Worm (Caenorhabditis elegans) whole organism, mixed stage, embryonic: ENCODE measurements around the gene npax-4.

Experiments
- bed-3 ChIP-seq: fragments of 200-800 bp; sonication (Bioruptor generic); optimal IDR thresholded peaks from 3 replicates; lab custom pipeline; 2018; ENCODE audit warnings: mild to moderate bottlenecking, missing genetic modification characterization, moderate library complexity, missing compliant biosample characterization
- ceh-39 ChIP-seq: fragments of 150-350 bp; optimal IDR thresholded peaks from 2 replicates; lab custom pipeline; 2014; ENCODE audit warnings: missing biosample characterization, missing genetic modification characterization
- ces-1 ChIP-seq: fragments of 150-350 bp; optimal IDR thresholded peaks from 2 replicates; lab custom pipeline; 2014; ENCODE audit warnings: missing biosample characterization, missing genetic modification reagents, missing genetic modification characterization
- drap-1 ChIP-seq: fragments of 200-800 bp; sonication (Bioruptor generic); optimal IDR thresholded peaks from 3 replicates; lab custom pipeline; 2018; ENCODE audit warnings: mild to moderate bottlenecking, missing genetic modification characterization, missing compliant biosample characterization
- elt-1 ChIP-seq: sonication (generic microtip); optimal IDR thresholded peaks from 2 replicates; lab custom pipeline; 2017; ENCODE audit warnings: missing genetic modification characterization, mild to moderate bottlenecking, missing compliant biosample characterization, antibody characterized with exemption, moderate library complexity, borderline replicate concordance; ENCODE audit not compliant: insufficient read depth
- flh-1 ChIP-seq: fragments of 200-800 bp; sonication (Bioruptor generic); optimal IDR thresholded peaks from 2 replicates; lab custom pipeline; 2018; ENCODE audit warnings: mild to moderate bottlenecking, missing genetic modification characterization, moderate library complexity, missing compliant biosample characterization
- ham-2 ChIP-seq: fragments of 200-800 bp; sonication (Bioruptor generic); optimal IDR thresholded peaks from 2 replicates; lab custom pipeline; 2018; ENCODE audit warnings: mild to moderate bottlenecking, missing genetic modification characterization, missing compliant biosample characterization
- hlh-1 ChIP-seq: fragments of 150-350 bp; optimal IDR thresholded peaks from 2 replicates; lab custom pipeline; 2014; ENCODE audit warnings: missing biosample characterization, missing genetic modification reagents, missing genetic modification characterization
- lin-13 ChIP-seq: fragments of 150-350 bp; optimal IDR thresholded peaks from 2 replicates; lab custom pipeline; 2014; ENCODE audit warnings: missing biosample characterization, missing genetic modification characterization
- lin-32 ChIP-seq: fragments of 200-800 bp; sonication (Bioruptor generic); optimal IDR thresholded peaks from 2 replicates; lab custom pipeline; 2018; ENCODE audit warnings: mild to moderate bottlenecking, missing genetic modification characterization, missing compliant biosample characterization
- lsy-2 ChIP-seq: fragments of 150-350 bp; optimal IDR thresholded peaks from 2 replicates; lab custom pipeline; 2014; ENCODE audit warnings: missing biosample characterization, missing genetic modification characterization
- mab-5 ChIP-seq: fragments of 150-350 bp; optimal IDR thresholded peaks from 2 replicates; lab custom pipeline; 2014; ENCODE audit warnings: missing biosample characterization, missing genetic modification characterization
- nhr-12 ChIP-seq: fragments of 150-350 bp; optimal IDR thresholded peaks from 2 replicates; lab custom pipeline; 2014; ENCODE audit warnings: missing biosample characterization, missing genetic modification characterization
- nhr-28 ChIP-seq: fragments of 150-350 bp; optimal IDR thresholded peaks from 2 replicates; lab custom pipeline; 2014; ENCODE audit warnings: missing biosample characterization, missing genetic modification characterization
- nhr-76 ChIP-seq: sonication (generic microtip); optimal IDR thresholded peaks from 2 replicates; lab custom pipeline; 2017; ENCODE audit warnings: missing biosample characterization, missing genetic modification characterization
- pha-4 ChIP-seq: fragments of 150-350 bp; optimal IDR thresholded peaks from 2 replicates; lab custom pipeline; 2018; ENCODE audit warnings: missing biosample characterization, missing genetic modification reagents, missing genetic modification characterization
- snpc-4 ChIP-seq: fragments of 150-350 bp; optimal IDR thresholded peaks from 2 replicates; lab custom pipeline; 2014; ENCODE audit warnings: missing biosample characterization, missing genetic modification characterization
- tbx-8 ChIP-seq: fragments of 200-800 bp; sonication (Bioruptor generic); optimal IDR thresholded peaks from 2 replicates; lab custom pipeline; 2018; ENCODE audit warnings: mild to moderate bottlenecking, missing genetic modification characterization, moderate library complexity, missing compliant biosample characterization
- ztf-11 ChIP-seq: fragments of 150-350 bp; optimal IDR thresholded peaks from 2 replicates; lab custom pipeline; 2014; ENCODE audit warnings: missing biosample characterization, missing genetic modification characterization

npax-4 gene

ce11 chrIV:8848983-8849382 lies 30.7 kb downstream of the npax-4 start:
- no peak for TF ChIP-seq ztf-11 (tag; lab: Kevin White, UChicago)
- TF ChIP-seq bed-3 (GFP tag; lab: Kevin White, UChicago): no peak
- no peak for TF ChIP-seq elt-1
- TF ChIP-seq, all 35 proteins: peak for 0

DNA sequence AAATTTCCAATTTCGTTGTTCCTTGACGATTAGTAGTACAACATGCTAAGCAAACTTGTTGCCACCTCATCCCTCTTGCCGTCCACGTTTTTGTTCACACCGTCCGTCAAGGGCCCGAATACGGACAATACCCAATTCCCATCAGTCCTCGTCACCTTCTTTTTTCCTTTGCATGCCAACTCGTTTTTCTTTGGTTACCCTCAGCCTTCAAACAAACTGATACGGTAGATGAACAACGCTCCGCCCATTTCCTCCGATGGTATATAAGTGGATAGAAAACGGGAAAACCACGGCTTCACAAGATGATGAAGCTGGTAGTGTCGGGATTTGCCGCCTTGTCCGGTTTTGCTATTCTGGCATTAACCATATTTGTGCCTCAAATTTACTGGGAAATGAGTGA lies 31.8 kb downstream of the npax-4 start, which contains the start of gene col-118:
Gene col-118 (plus strand): TSS at position 301 of the 400 bp plus-strand sequence.
- no peak for TF ChIP-seq lsy-2 (tag; lab: Kevin White, UChicago)
- TF ChIP-seq nhr-76 (tag; lab: Kevin White, UChicago): no peak
- no peak for TF ChIP-seq ceh-39
- no peak for TF ChIP-seq nhr-12

ce11 chrIV:8845922-8846321 lies 33.8 kb downstream of the npax-4 start:
- TF ChIP-seq lin-13 (tag; lab: Kevin White, UChicago): no peak

- TF ChIP-seq ham-2: no peak
- TF ChIP-seq tbx-8 (GFP tag; lab: Kevin White, UChicago): no peak
- no peak for TF ChIP-seq mab-5
- TF ChIP-seq ceh-39: no peak
- no peak for TF ChIP-seq flh-1
- TF ChIP-seq elt-1: no peak
- TF ChIP-seq ces-1 (GFP tag; lab: Kevin White, UChicago): no peak
- TF ChIP-seq hlh-1: no peak
- TF ChIP-seq nhr-76 (tag; lab: Kevin White, UChicago): no peak
- no peak for TF ChIP-seq nhr-12
Measured at ce11 chrIV:8844457-8844856, 35.3 kb downstream of the npax-4 start, which contains the start of gene T11B7.2. TSS of gene T11B7.2 (minus strand) at chrIV:8844557.

DNA sequence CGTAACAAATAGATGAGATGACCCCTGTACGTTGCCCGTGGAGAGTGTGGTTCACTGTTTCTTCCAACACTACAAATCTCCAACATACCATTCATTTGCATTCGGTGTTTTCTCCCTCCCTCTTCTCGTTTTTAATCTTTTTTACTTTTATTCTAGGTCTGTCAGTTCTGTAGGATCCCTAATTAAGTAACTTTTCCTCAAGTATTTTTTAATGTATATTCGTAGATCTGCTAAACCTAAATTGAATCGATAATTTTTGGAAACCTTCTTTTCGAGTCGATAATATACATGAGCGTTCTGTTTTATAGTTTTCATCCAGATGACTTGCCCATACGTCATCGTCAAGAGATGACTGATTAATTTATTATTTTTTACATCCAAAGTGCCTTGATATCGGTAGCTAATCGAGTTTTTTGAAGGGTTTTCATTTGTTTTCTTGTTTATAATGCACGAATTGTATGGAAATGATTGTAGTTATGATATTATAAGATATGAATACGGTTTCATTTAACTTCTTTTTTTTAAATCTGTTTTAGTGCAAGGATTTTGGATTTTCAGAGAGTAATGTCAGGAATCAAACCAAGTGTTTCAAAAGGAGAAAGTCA lies 39.4 kb downstream of the npax-4 start, which contains the start of the genes T28C6.11 and T11B7.1:
Gene T28C6.11 (minus strand): TSS at position 101 of the 605 bp plus-strand sequence.
Gene T11B7.1 (plus strand): TSS at position 555 of the 605 bp plus-strand sequence.
- TF ChIP-seq ham-2 (no peak), nhr-28 (tag; lab: Kevin White, UChicago) (no peak), lin-32 (no peak)
- TF ChIP-seq, all 35 proteins: peak for 0

- TF ChIP-seq snpc-4 (tag; lab: Kevin White, UChicago) (no peak), drap-1 (GFP tag; lab: Kevin White, UChicago) (no peak), ztf-11 (tag; lab: Kevin White, UChicago) (no peak)
Measured at ce11 chrIV:8830591-8830990, 49.1 kb downstream of the npax-4 start, which contains the start of gene T28C6.8. TSS of gene T28C6.8 (minus strand) at chrIV:8830727.

DNA sequence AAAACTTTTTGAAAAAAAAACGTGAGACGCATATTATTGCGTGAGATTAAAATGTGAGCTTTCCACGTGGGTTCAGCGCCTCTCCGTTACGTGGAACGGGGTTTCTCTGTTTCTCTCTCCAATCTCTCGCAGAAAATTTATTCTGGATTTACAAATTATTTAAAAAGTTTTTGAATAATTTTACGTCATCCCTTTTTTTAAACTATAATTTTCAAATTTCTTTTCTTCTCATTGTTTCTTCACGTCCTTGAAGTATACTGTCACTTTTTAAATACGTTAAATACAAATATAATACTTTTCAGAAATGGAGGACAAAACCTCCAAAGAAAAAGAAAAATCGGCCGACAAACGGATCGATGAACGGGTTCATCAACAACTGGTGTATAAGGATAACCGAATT lies 52.2 kb downstream of the npax-4 start, which contains the start of gene T28C6.7:
Gene T28C6.7 (plus strand): TSS at position 301 of the 400 bp plus-strand sequence.
- no peak for TF ChIP-seq pha-4
